Fruit fly (Drosophila melanogaster) whole organism, embryonic: Measurements from ENCODE around the gene retinin.

Experiments
- Atf-2 ChIP-seq: fragments of 200-800 bp; sonication (Bioruptor generic); optimal IDR thresholded peaks from 2 replicates; lab custom pipeline; 2016; ENCODE audit warnings: missing biosample characterization, missing genetic modification characterization
- BEAF-32 ChIP-seq: fragments of 200-800 bp; sonication (Bioruptor generic); optimal IDR thresholded peaks from 3 replicates; lab custom pipeline; 2017; ENCODE audit warnings: missing biosample characterization, missing genetic modification characterization, mild to moderate bottlenecking, moderate library complexity, missing genetic modification reagents
- Bgb ChIP-seq: fragments of 200-800 bp; sonication (Bioruptor generic); IDR thresholded peaks from 2 replicates; pipeline ENCODE4 v1.3.6; 2022; ENCODE audit warnings: missing biosample characterization, missing genetic modification characterization; ENCODE audit not compliant: partially characterized antibody
- BtbVII ChIP-seq: fragments of 200-800 bp; sonication (Bioruptor generic); optimal IDR thresholded peaks from 3 replicates; lab custom pipeline; 2017; ENCODE audit warnings: missing biosample characterization, mild to moderate bottlenecking, missing genetic modification characterization
- CG10431 ChIP-seq: fragments of 200-800 bp; sonication (Bioruptor generic); optimal IDR thresholded peaks from 3 replicates; lab custom pipeline; 2018; ENCODE audit warnings: missing biosample characterization, mild to moderate bottlenecking, missing genetic modification characterization
- CG10462 ChIP-seq: fragments of 200-800 bp; sonication (Bioruptor generic); optimal IDR thresholded peaks from 2 replicates; lab custom pipeline; 2016; ENCODE audit warnings: missing biosample characterization, missing genetic modification characterization
- CG11456 ChIP-seq: fragments of 200-800 bp; sonication (Bioruptor generic); IDR thresholded peaks from 3 replicates; pipeline ENCODE4 v1.3.6; 2022; ENCODE audit warnings: missing biosample characterization, missing genetic modification characterization
- CG12236 ChIP-seq: fragments of 200-800 bp; sonication (Bioruptor generic); optimal IDR thresholded peaks from 2 replicates; lab custom pipeline; 2016; ENCODE audit warnings: missing biosample characterization, missing genetic modification characterization
- CG12659 ChIP-seq: fragments of 200-800 bp; sonication (Bioruptor generic); optimal IDR thresholded peaks from 3 replicates; lab custom pipeline; 2017; ENCODE audit warnings: mild to moderate bottlenecking, missing biosample characterization, missing genetic modification reagents, missing genetic modification characterization
- CG14860 ChIP-seq: fragments of 200-800 bp; sonication (Bioruptor generic); IDR thresholded peaks from 3 replicates; pipeline ENCODE4 v1.3.6; 2022; ENCODE audit warnings: missing biosample characterization, missing genetic modification characterization; ENCODE audit not compliant: partially characterized antibody
- CG15601 ChIP-seq: fragments of 200-800 bp; sonication (Bioruptor generic); optimal IDR thresholded peaks from 3 replicates; lab custom pipeline; 2019; ENCODE audit warnings: missing biosample characterization, mild to moderate bottlenecking, missing genetic modification characterization, moderate library complexity
- CG16815 ChIP-seq: fragments of 200-800 bp; sonication (Bioruptor generic); optimal IDR thresholded peaks from 3 replicates; lab custom pipeline; 2017; ENCODE audit warnings: missing biosample characterization, mild to moderate bottlenecking, missing genetic modification characterization
- CG2712 ChIP-seq: fragments of 200-800 bp; optimal IDR thresholded peaks from 3 replicates; lab custom pipeline; 2019; ENCODE audit warnings: missing biosample characterization, mild to moderate bottlenecking, missing genetic modification characterization, moderate library complexity
- CG30403 ChIP-seq: fragments of 200-800 bp; sonication (Bioruptor generic); optimal IDR thresholded peaks from 3 replicates; lab custom pipeline; 2016; ENCODE audit warnings: missing biosample characterization, missing genetic modification characterization
- CG31365 ChIP-seq: fragments of 200-800 bp; sonication (Bioruptor generic); optimal IDR thresholded peaks from 2 replicates; lab custom pipeline; 2018; ENCODE audit warnings: missing biosample characterization, mild to moderate bottlenecking, missing genetic modification characterization
- CG33213 ChIP-seq: fragments of 200-800 bp; sonication (Bioruptor generic); optimal IDR thresholded peaks from 3 replicates; lab custom pipeline; 2016; ENCODE audit warnings: missing biosample characterization, missing genetic modification characterization
- CG34376 ChIP-seq: fragments of 200-800 bp; sonication (Bioruptor generic); optimal IDR thresholded peaks from 2 replicates; lab custom pipeline; 2018; ENCODE audit warnings: missing biosample characterization, mild to moderate bottlenecking, missing genetic modification characterization
- CG3847 ChIP-seq: fragments of 200-800 bp; sonication (Bioruptor generic); IDR thresholded peaks from 2 replicates; pipeline ENCODE4 v1.3.6; 2022; ENCODE audit warnings: missing biosample characterization, missing genetic modification characterization
- CG42726 ChIP-seq: fragments of 200-800 bp; sonication (Bioruptor generic); IDR thresholded peaks from 2 replicates; pipeline ENCODE4 v1.3.6; 2022; ENCODE audit warnings: missing biosample characterization, missing genetic modification characterization; ENCODE audit not compliant: partially characterized antibody
- CG7271 ChIP-seq: fragments of 200-800 bp; sonication (Bioruptor generic); optimal IDR thresholded peaks from 2 replicates; lab custom pipeline; 2018; ENCODE audit warnings: missing biosample characterization, mild to moderate bottlenecking, missing genetic modification characterization, moderate library complexity
- CG7357 ChIP-seq: fragments of 200-800 bp; sonication (Bioruptor generic); IDR thresholded peaks from 3 replicates; pipeline ENCODE4 v1.3.6; 2022; ENCODE audit warnings: missing biosample characterization, missing genetic modification characterization
- CG8924 ChIP-seq: fragments of 200-800 bp; optimal IDR thresholded peaks from 3 replicates; lab custom pipeline; 2019; ENCODE audit warnings: missing biosample characterization, mild to moderate bottlenecking, missing genetic modification characterization, moderate library complexity
- CTCF ChIP-seq: fragments of 200-800 bp; sonication (Bioruptor generic); optimal IDR thresholded peaks from 2 replicates; lab custom pipeline; 2017; ENCODE audit warnings: missing biosample characterization, mild to moderate bottlenecking, missing genetic modification characterization, moderate library complexity
- D19A ChIP-seq: fragments of 200-800 bp; optimal IDR thresholded peaks from 3 replicates; lab custom pipeline; 2019; ENCODE audit warnings: missing biosample characterization, mild to moderate bottlenecking, missing genetic modification characterization, moderate library complexity
- Dll ChIP-seq: fragments of 200-800 bp; sonication (Bioruptor generic); IDR thresholded peaks from 4 replicates; pipeline ENCODE4 v1.3.6; 2022; ENCODE audit warnings: missing biosample characterization, missing genetic modification characterization; ENCODE audit not compliant: partially characterized antibody
- Fer1 ChIP-seq: fragments of 200-800 bp; sonication (Bioruptor generic); optimal IDR thresholded peaks from 2 replicates; lab custom pipeline; 2017; ENCODE audit warnings: missing biosample characterization, mild to moderate bottlenecking, missing genetic modification characterization
- HLH4C ChIP-seq: fragments of 200-800 bp; sonication (Bioruptor generic); IDR thresholded peaks from 3 replicates; pipeline ENCODE4 v1.3.6; 2022; ENCODE audit warnings: missing biosample characterization, missing genetic modification characterization; ENCODE audit not compliant: partially characterized antibody
- HmgZ ChIP-seq: fragments of 200-800 bp; sonication (Bioruptor generic); optimal IDR thresholded peaks from 2 replicates; lab custom pipeline; 2018; ENCODE audit warnings: missing biosample characterization, mild to moderate bottlenecking, missing genetic modification characterization
- Hmx ChIP-seq: fragments of 200-800 bp; sonication (Bioruptor generic); optimal IDR thresholded peaks from 2 replicates; lab custom pipeline; 2016; ENCODE audit warnings: missing biosample characterization, missing genetic modification characterization
- Lim3 ChIP-seq: fragments of 200-800 bp; sonication (Bioruptor generic); IDR thresholded peaks from 2 replicates; pipeline ENCODE4 v1.3.6; 2022; ENCODE audit warnings: missing biosample characterization, missing genetic modification characterization
- Myb ChIP-seq: fragments of 200-800 bp; sonication (Bioruptor generic); optimal IDR thresholded peaks from 2 replicates; lab custom pipeline; 2016; ENCODE audit warnings: missing biosample characterization, missing genetic modification characterization
- Sry-δ ChIP-seq: fragments of 200-800 bp; sonication (Bioruptor generic); optimal IDR thresholded peaks from 2 replicates; lab custom pipeline; 2016; ENCODE audit warnings: missing biosample characterization, missing genetic modification characterization
- Usf ChIP-seq: fragments of 200-800 bp; sonication (Bioruptor generic); optimal IDR thresholded peaks from 2 replicates; lab custom pipeline; 2017; ENCODE audit warnings: missing genotype, missing biosample characterization, missing genetic modification characterization
- Xbp1 ChIP-seq: fragments of 200-800 bp; sonication (Bioruptor generic); optimal IDR thresholded peaks from 3 replicates; lab custom pipeline; 2016; ENCODE audit warnings: missing biosample characterization, mild to moderate bottlenecking, missing genetic modification characterization
- ase ChIP-seq: fragments of 200-800 bp; sonication (Bioruptor generic); IDR thresholded peaks from 3 replicates; pipeline ENCODE4 v1.3.6; 2022; ENCODE audit warnings: missing biosample characterization, missing genetic modification characterization
- cg ChIP-seq: fragments of 200-800 bp; sonication (Bioruptor generic); optimal IDR thresholded peaks from 3 replicates; lab custom pipeline; 2019; ENCODE audit warnings: missing biosample characterization, mild to moderate bottlenecking, missing genetic modification characterization, moderate library complexity
- chinmo ChIP-seq: fragments of 200-800 bp; sonication (Bioruptor generic); IDR thresholded peaks from 4 replicates; pipeline ENCODE4 v1.3.6; 2022; ENCODE audit warnings: missing biosample characterization, missing genetic modification characterization; ENCODE audit not compliant: partially characterized antibody
- dysf ChIP-seq: fragments of 200-800 bp; sonication (Bioruptor generic); IDR thresholded peaks from 3 replicates; pipeline ENCODE4 v1.3.6; 2022; ENCODE audit warnings: missing biosample characterization, missing genetic modification characterization
- ewg ChIP-seq: fragments of 200-800 bp; sonication (Bioruptor generic); optimal IDR thresholded peaks from 3 replicates; lab custom pipeline; 2017; ENCODE audit warnings: mild to moderate bottlenecking, missing biosample characterization, missing genetic modification reagents, missing genetic modification characterization
- fd64A ChIP-seq: fragments of 200-800 bp; sonication (Bioruptor generic); optimal IDR thresholded peaks from 3 replicates; lab custom pipeline; 2018; ENCODE audit warnings: missing biosample characterization, mild to moderate bottlenecking, missing genetic modification characterization
- hb ChIP-seq: fragments of 200-800 bp; sonication (Bioruptor generic); IDR thresholded peaks from 3 replicates; pipeline ENCODE4 v1.3.6; 2022; ENCODE audit warnings: missing biosample characterization, missing genetic modification characterization; ENCODE audit not compliant: partially characterized antibody
- lola ChIP-seq, 3 experiments: fragments of >200 bp in 2 of 3; fragments of 200-800 bp in 1 of 3; sonication (Bioruptor generic) in 1 of 3; optimal IDR thresholded peaks; 2 replicates each; lab custom pipeline; 2017 to 2019; ENCODE audit warnings: missing biosample characterization in 3 of 3, missing genetic modification characterization in 3 of 3, mild to moderate bottlenecking in 1 of 3, moderate library complexity in 1 of 3
- pnt ChIP-seq: fragments of 200-800 bp; sonication (Bioruptor generic); optimal IDR thresholded peaks from 3 replicates; lab custom pipeline; 2016; ENCODE audit warnings: missing biosample characterization, missing genetic modification characterization
- stwl ChIP-seq: fragments of 200-800 bp; sonication (Bioruptor generic); optimal IDR thresholded peaks from 3 replicates; lab custom pipeline; 2018; ENCODE audit warnings: missing biosample characterization, mild to moderate bottlenecking, missing genetic modification characterization, moderate library complexity
- unc-4 ChIP-seq: fragments of 200-800 bp; sonication (Bioruptor generic); IDR thresholded peaks from 2 replicates; pipeline ENCODE4 v1.3.6; 2022; ENCODE audit warnings: missing biosample characterization, missing genetic modification characterization; ENCODE audit not compliant: partially characterized antibody
- vvl ChIP-seq: fragments of 200-800 bp; sonication (Bioruptor generic); IDR thresholded peaks from 2 replicates; pipeline ENCODE4 v1.3.6; 2022; ENCODE audit warnings: missing biosample characterization, missing genetic modification characterization
- zen ChIP-seq: fragments of 200-800 bp; sonication (Bioruptor generic); optimal IDR thresholded peaks from 3 replicates; lab custom pipeline; 2018; ENCODE audit warnings: missing biosample characterization, mild to moderate bottlenecking, missing genetic modification characterization, moderate library complexity

retinin gene

dm6 chr3L:16377768-16378764 is 46.3 kb downstream of the retinin start, which contains the start of gene roq (continued):
- TF ChIP-seq lola (GFP tag; optimal IDR thresholded peaks at IDR 0.05; lab: Kevin White, UChicago) (peak in 1 of 3 experiments; percentile 88), ewg (GFP tag; lab: Kevin White, UChicago) (no peak), Dll (no peak), CTCF (peak; percentile 28), Bgb (GFP tag; lab: Robert Waterston, UW) (peak; percentile 67), CG15601 (tag; lab: Kevin White, UChicago) (peak; percentile 8), CG42726 (GFP tag; lab: Robert Waterston, UW) (peak; percentile 62; the same call in 1 of the 2 replicates), HLH4C (GFP tag; lab: Robert Waterston, UW) (peak; percentile 71), dysf (GFP tag; lab: Robert Waterston, UW) (no peak), Hmx (no peak), CG2712 (tag; lab: Kevin White, UChicago) (peak; percentile 41), HmgZ (tag; lab: Kevin White, UChicago) (peak; percentile 58), CG34376 (GFP tag; lab: Kevin White, UChicago) (peak; percentile 17), fd64A (no peak), stwl (tag; lab: Kevin White, UChicago) (peak; percentile 88), CG16815 (GFP tag; lab: Kevin White, UChicago) (no peak), CG30403 (no peak), CG8924 (tag; lab: Kevin White, UChicago) (peak; percentile 26), CG14860 (peak; percentile 51; the same call in 2 of the 3 replicates), cg (peak; percentile 98), vvl (peak; percentile 45), CG3847 (GFP tag; lab: Robert Waterston, UW) (peak; percentile 41; the same call in 1 of the 2 replicates), pnt (GFP tag; lab: Kevin White, UChicago) (no peak), chinmo (GFP tag; lab: Robert Waterston, UW) (peak; percentile 72; the same call in 3 of the 4 replicates), Usf (GFP tag; lab: Kevin White, UChicago) (no peak), Xbp1 (GFP tag; lab: Kevin White, UChicago) (peak; percentile 1), CG33213 (peak; percentile 44), CG10462 (GFP tag; lab: Kevin White, UChicago) (no peak), CG12236 (GFP tag; lab: Kevin White, UChicago) (no peak), unc-4 (0 out of 2 replicates have a peak, but pooled peaks have one; percentile 32), Sry-δ (GFP tag; lab: Kevin White, UChicago) (peak; percentile 74), ase (GFP tag; lab: Robert Waterston, UW) (no peak), hb (GFP tag; lab: Robert Waterston, UW) (peak; percentile 49; the same call in 1 of the 3 replicates), CG7357 (GFP tag; lab: Robert Waterston, UW) (no peak), D19A (tag; lab: Kevin White, UChicago) (no peak), CG7271 (tag; lab: Kevin White, UChicago) (no peak), BtbVII (GFP tag; lab: Kevin White, UChicago) (no peak), Fer1 (GFP tag; lab: Kevin White, UChicago) (no peak), Lim3 (GFP tag; lab: Robert Waterston, UW) (no peak), CG11456 (GFP tag; lab: Robert Waterston, UW) (no peak), Myb (GFP tag; lab: Kevin White, UChicago) (peak; percentile 78), CG31365 (tag; lab: Kevin White, UChicago) (peak; percentile 97), BEAF-32 (peak; percentile 55), Atf-2 (GFP tag; lab: Kevin White, UChicago) (no peak), zen (tag; lab: Kevin White, UChicago) (peak; percentile 43), CG12659 (GFP tag; lab: Kevin White, UChicago) (peak; percentile 61), CG10431 (GFP tag; lab: Kevin White, UChicago) (no peak)
